Worm (Caenorhabditis elegans) whole organism, mixed stage, embryonic: ENCODE results near the gene D1086.5.

Experiments used
- M03D4.4 ChIP-seq: sonication (generic microtip); optimal IDR thresholded peaks from 2 replicates; lab custom pipeline; 2017; ENCODE audit warnings: mild to moderate bottlenecking, missing genetic modification characterization, missing compliant biosample characterization
- bed-3 ChIP-seq: fragments of 200-800 bp; sonication (Bioruptor generic); optimal IDR thresholded peaks from 3 replicates; lab custom pipeline; 2018; ENCODE audit warnings: mild to moderate bottlenecking, missing genetic modification characterization, moderate library complexity, missing compliant biosample characterization
- blmp-1 ChIP-seq: fragments of 150-350 bp; optimal IDR thresholded peaks from 2 replicates; lab custom pipeline; 2014; ENCODE audit warnings: missing biosample characterization, missing genetic modification characterization
- ceh-39 ChIP-seq: fragments of 150-350 bp; optimal IDR thresholded peaks from 2 replicates; lab custom pipeline; 2014; ENCODE audit warnings: missing biosample characterization, missing genetic modification characterization
- ceh-43 ChIP-seq: fragments of 200-800 bp; sonication (Bioruptor generic); optimal IDR thresholded peaks from 2 replicates; lab custom pipeline; 2018; ENCODE audit warnings: mild to moderate bottlenecking, missing genetic modification characterization, moderate library complexity, missing compliant biosample characterization
- ceh-83 ChIP-seq: fragments of 200-800 bp; sonication (Bioruptor generic); optimal IDR thresholded peaks from 2 replicates; lab custom pipeline; 2018; ENCODE audit warnings: mild to moderate bottlenecking, missing genetic modification characterization, missing compliant biosample characterization
- ces-1 ChIP-seq: fragments of 150-350 bp; optimal IDR thresholded peaks from 2 replicates; lab custom pipeline; 2014; ENCODE audit warnings: missing biosample characterization, missing genetic modification reagents, missing genetic modification characterization
- cnd-1 ChIP-seq: fragments of 200-800 bp; sonication (Bioruptor generic); optimal IDR thresholded peaks from 2 replicates; lab custom pipeline; 2018; ENCODE audit warnings: mild to moderate bottlenecking, missing genetic modification characterization, missing compliant biosample characterization
- drap-1 ChIP-seq: fragments of 200-800 bp; sonication (Bioruptor generic); optimal IDR thresholded peaks from 3 replicates; lab custom pipeline; 2018; ENCODE audit warnings: mild to moderate bottlenecking, missing genetic modification characterization, missing compliant biosample characterization
- elt-3 ChIP-seq: fragments of 150-350 bp; optimal IDR thresholded peaks from 2 replicates; lab custom pipeline; 2014; ENCODE audit warnings: missing biosample characterization, missing genetic modification characterization
- flh-1 ChIP-seq: fragments of 200-800 bp; sonication (Bioruptor generic); optimal IDR thresholded peaks from 2 replicates; lab custom pipeline; 2018; ENCODE audit warnings: mild to moderate bottlenecking, missing genetic modification characterization, moderate library complexity, missing compliant biosample characterization
- ham-2 ChIP-seq: fragments of 200-800 bp; sonication (Bioruptor generic); optimal IDR thresholded peaks from 2 replicates; lab custom pipeline; 2018; ENCODE audit warnings: mild to moderate bottlenecking, missing genetic modification characterization, missing compliant biosample characterization
- hlh-1 ChIP-seq: fragments of 150-350 bp; optimal IDR thresholded peaks from 2 replicates; lab custom pipeline; 2014; ENCODE audit warnings: missing biosample characterization, missing genetic modification reagents, missing genetic modification characterization
- lin-13 ChIP-seq: fragments of 150-350 bp; optimal IDR thresholded peaks from 2 replicates; lab custom pipeline; 2014; ENCODE audit warnings: missing biosample characterization, missing genetic modification characterization
- lin-32 ChIP-seq: fragments of 200-800 bp; sonication (Bioruptor generic); optimal IDR thresholded peaks from 2 replicates; lab custom pipeline; 2018; ENCODE audit warnings: mild to moderate bottlenecking, missing genetic modification characterization, missing compliant biosample characterization
- lsy-2 ChIP-seq: fragments of 150-350 bp; optimal IDR thresholded peaks from 2 replicates; lab custom pipeline; 2014; ENCODE audit warnings: missing biosample characterization, missing genetic modification characterization
- mab-5 ChIP-seq: fragments of 150-350 bp; optimal IDR thresholded peaks from 2 replicates; lab custom pipeline; 2014; ENCODE audit warnings: missing biosample characterization, missing genetic modification characterization
- mep-1 ChIP-seq: fragments of 150-350 bp; optimal IDR thresholded peaks from 2 replicates; lab custom pipeline; 2017; ENCODE audit warnings: missing biosample characterization, missing genetic modification reagents, missing genetic modification characterization, inconsistent platforms
- mls-2 ChIP-seq: sonication (generic microtip); optimal IDR thresholded peaks from 2 replicates; lab custom pipeline; 2016; ENCODE audit warnings: mild to moderate bottlenecking, missing genetic modification characterization, moderate library complexity, missing compliant biosample characterization
- nhr-12 ChIP-seq: fragments of 150-350 bp; optimal IDR thresholded peaks from 2 replicates; lab custom pipeline; 2014; ENCODE audit warnings: missing biosample characterization, missing genetic modification characterization
- nhr-2 ChIP-seq: fragments of 150-350 bp; optimal IDR thresholded peaks from 2 replicates; lab custom pipeline; 2014; ENCODE audit warnings: missing biosample characterization, missing genetic modification characterization
- nhr-237 ChIP-seq: fragments of 150-350 bp; optimal IDR thresholded peaks from 2 replicates; lab custom pipeline; 2014; ENCODE audit warnings: missing biosample characterization, missing genetic modification characterization
- nhr-28 ChIP-seq: fragments of 150-350 bp; optimal IDR thresholded peaks from 2 replicates; lab custom pipeline; 2014; ENCODE audit warnings: missing biosample characterization, missing genetic modification characterization
- nhr-76 ChIP-seq: sonication (generic microtip); optimal IDR thresholded peaks from 2 replicates; lab custom pipeline; 2017; ENCODE audit warnings: missing biosample characterization, missing genetic modification characterization
- pha-4 ChIP-seq: fragments of 150-350 bp; optimal IDR thresholded peaks from 2 replicates; lab custom pipeline; 2018; ENCODE audit warnings: missing biosample characterization, missing genetic modification reagents, missing genetic modification characterization
- sem-2 ChIP-seq: fragments of 200-800 bp; sonication (Bioruptor generic); optimal IDR thresholded peaks from 2 replicates; lab custom pipeline; 2018; ENCODE audit warnings: mild to moderate bottlenecking, missing genetic modification characterization, missing compliant biosample characterization
- snpc-4 ChIP-seq: fragments of 150-350 bp; optimal IDR thresholded peaks from 2 replicates; lab custom pipeline; 2014; ENCODE audit warnings: missing biosample characterization, missing genetic modification characterization
- sptf-1 ChIP-seq: sonication (generic microtip); optimal IDR thresholded peaks from 2 replicates; lab custom pipeline; 2017; ENCODE audit warnings: mild to moderate bottlenecking, missing genetic modification characterization, moderate library complexity, missing compliant biosample characterization
- unc-39 ChIP-seq: fragments of 150-350 bp; optimal IDR thresholded peaks from 2 replicates; lab custom pipeline; 2014; ENCODE audit warnings: missing biosample characterization, missing genetic modification characterization
- unc-62 ChIP-seq: fragments of 150-350 bp; optimal IDR thresholded peaks from 2 replicates; lab custom pipeline; 2014; ENCODE audit warnings: missing biosample characterization, missing genetic modification reagents, missing genetic modification characterization
- zip-8 ChIP-seq: fragments of 150-350 bp; optimal IDR thresholded peaks from 2 replicates; lab custom pipeline; 2014; ENCODE audit warnings: missing biosample characterization, missing genetic modification characterization
- ztf-11 ChIP-seq: fragments of 150-350 bp; optimal IDR thresholded peaks from 2 replicates; lab custom pipeline; 2014; ENCODE audit warnings: missing biosample characterization, missing genetic modification characterization

The D1086.5 gene

ce11 chrV:14123176-14123575, 33.0 kb upstream of the D1086.5 start:
- TF ChIP-seq cnd-1 (tag; lab: Kevin White, UChicago), result no peak
- no peak for TF ChIP-seq ceh-43 (GFP tag; lab: Kevin White, UChicago)
- TF ChIP-seq elt-3, result no peak
- TF ChIP-seq sptf-1 (tag; lab: Kevin White, UChicago), result no peak
- TF ChIP-seq ces-1 (GFP tag; lab: Kevin White, UChicago), result no peak
- TF ChIP-seq lsy-2 (tag; lab: Kevin White, UChicago), result no peak
- TF ChIP-seq pha-4 (tag; lab: Kevin White, UChicago), result no peak
- no peak for TF ChIP-seq mab-5
- no peak for TF ChIP-seq nhr-28 (tag; lab: Kevin White, UChicago)
- no peak for TF ChIP-seq mls-2 (tag; lab: Kevin White, UChicago)
- no peak for TF ChIP-seq M03D4.4 (tag; lab: Kevin White, UChicago)
- no peak for TF ChIP-seq sem-2

ce11 chrV:14120674-14121073, 30.5 kb upstream of the D1086.5 start:
- TF ChIP-seq ceh-83 (GFP tag; lab: Kevin White, UChicago), result no peak
- TF ChIP-seq drap-1, result no peak
- no peak for TF ChIP-seq mep-1
- no peak for TF ChIP-seq nhr-237
- TF ChIP-seq, all 35 proteins: peak for 0

- TF ChIP-seq blmp-1, result no peak
- TF ChIP-seq nhr-2 (tag; lab: Kevin White, UChicago), result no peak
- TF ChIP-seq flh-1 (GFP tag; lab: Kevin White, UChicago), result no peak
- no peak for TF ChIP-seq sptf-1 (tag; lab: Kevin White, UChicago)
- TF ChIP-seq unc-39 (tag; lab: Kevin White, UChicago), result no peak
- no peak for TF ChIP-seq nhr-76
- no peak for TF ChIP-seq nhr-12 (tag; lab: Kevin White, UChicago)
- TF ChIP-seq mep-1, result no peak
- TF ChIP-seq nhr-237, result no peak
- TF ChIP-seq lin-13 (tag; lab: Kevin White, UChicago), result no peak
- no peak for TF ChIP-seq lin-32 (GFP tag; lab: Kevin White, UChicago)
- TF ChIP-seq ceh-83 (GFP tag; lab: Kevin White, UChicago), result no peak
- TF ChIP-seq lsy-2 (tag; lab: Kevin White, UChicago), result no peak
- TF ChIP-seq mab-5, result no peak
- TF ChIP-seq ztf-11 (tag; lab: Kevin White, UChicago), result no peak
- TF ChIP-seq zip-8 (tag; lab: Kevin White, UChicago), result no peak
- TF ChIP-seq pha-4 (tag; lab: Kevin White, UChicago), result no peak
- no peak for TF ChIP-seq drap-1
- TF ChIP-seq bed-3 (GFP tag; lab: Kevin White, UChicago), result no peak
These were observed 19.9 kb upstream of the D1086.5 start, which contains the start of gene H39E23.2 for ce11 chrV:14110042-14110441. H39E23.2 (plus strand) TSS chrV:14110342.

- TF ChIP-seq mep-1 (no peak), sem-2 (no peak), mls-2 (tag; lab: Kevin White, UChicago) (no peak), M03D4.4 (tag; lab: Kevin White, UChicago) (no peak), nhr-76 (no peak), unc-62 (GFP tag; lab: Kevin White, UChicago) (no peak), ham-2 (GFP tag; lab: Kevin White, UChicago) (no peak), elt-3 (no peak), blmp-1 (no peak)
These were observed 17.4 kb upstream of the D1086.5 start, which contains the start of gene H39E23.3 for ce11 chrV:14107511-14107910. H39E23.3 (plus strand) TSS chrV:14107811.

ce11 chrV:14103970-14104369, 13.8 kb upstream of the D1086.5 start, which contains the start of gene D1086.9:
D1086.9 (plus strand) TSS chrV:14104270.
- TF ChIP-seq blmp-1, result no peak
- TF ChIP-seq mab-5, result no peak
- no peak for TF ChIP-seq unc-62 (GFP tag; lab: Kevin White, UChicago)
- no peak for TF ChIP-seq pha-4 (tag; lab: Kevin White, UChicago)
- no peak for TF ChIP-seq snpc-4 (tag; lab: Kevin White, UChicago)
- TF ChIP-seq ceh-39, result no peak

- TF ChIP-seq sptf-1 (tag; lab: Kevin White, UChicago), result no peak
- peak; percentile 90 for TF ChIP-seq hlh-1 (tag; lab: Kevin White, UChicago)
- TF ChIP-seq, all 35 proteins: peak for 1
These were observed 10.7 kb upstream of the D1086.5 start, which contains the start of gene D1086.12 for ce11 chrV:14100886-14101285. D1086.12 (plus strand) TSS chrV:14101186.
